Worm (Caenorhabditis elegans) whole organism, late embryonic: ENCODE data around the gene C01G10.10.

Source experiments
- C08G9.2 ChIP-seq: sonication (generic microtip); optimal IDR thresholded peaks from 2 replicates; lab custom pipeline; 2016; ENCODE audit warnings: mild to moderate bottlenecking, missing genetic modification characterization, moderate library complexity, missing compliant biosample characterization
- F13H6.1 ChIP-seq: sonication (generic microtip); optimal IDR thresholded peaks from 2 replicates; lab custom pipeline; 2016; ENCODE audit warnings: missing genetic modification characterization, missing compliant biosample characterization
- K09A11.1 ChIP-seq: sonication (generic microtip); optimal IDR thresholded peaks from 2 replicates; lab custom pipeline; 2017; ENCODE audit warnings: antibody characterized with exemption, mild to moderate bottlenecking, missing genetic modification characterization, missing compliant biosample characterization; ENCODE audit not compliant: insufficient read depth
- T23F11.4 ChIP-seq: fragments of 200-800 bp; sonication (Bioruptor generic); optimal IDR thresholded peaks from 2 replicates; lab custom pipeline; 2018; ENCODE audit warnings: mild to moderate bottlenecking, missing genetic modification characterization, missing compliant biosample characterization
- ceh-14 ChIP-seq: sonication (generic microtip); optimal IDR thresholded peaks from 2 replicates; lab custom pipeline; 2016; ENCODE audit warnings: missing genotype, missing genetic modification characterization, missing compliant biosample characterization
- ceh-18 ChIP-seq: sonication (generic microtip); optimal IDR thresholded peaks from 2 replicates; lab custom pipeline; 2016; ENCODE audit warnings: missing genetic modification characterization, missing compliant biosample characterization
- ceh-2 ChIP-seq: sonication (generic microtip); optimal IDR thresholded peaks from 2 replicates; lab custom pipeline; 2016; ENCODE audit warnings: missing genotype, missing genetic modification characterization, missing compliant biosample characterization
- ceh-31 ChIP-seq: sonication (generic microtip); optimal IDR thresholded peaks from 2 replicates; lab custom pipeline; 2016; ENCODE audit warnings: missing genetic modification characterization, missing compliant biosample characterization
- ceh-34 ChIP-seq: sonication (generic microtip); optimal IDR thresholded peaks from 2 replicates; lab custom pipeline; 2016; ENCODE audit warnings: mild to moderate bottlenecking, missing genetic modification characterization, missing compliant biosample characterization
- ceh-48 ChIP-seq: sonication (generic microtip); optimal IDR thresholded peaks from 2 replicates; lab custom pipeline; 2016; ENCODE audit warnings: missing genetic modification characterization, inconsistent platforms, missing compliant biosample characterization
- dve-1 ChIP-seq: sonication (generic microtip); optimal IDR thresholded peaks from 2 replicates; lab custom pipeline; 2017; ENCODE audit warnings: antibody characterized with exemption, mild to moderate bottlenecking, missing genetic modification characterization, missing compliant biosample characterization
- elt-4 ChIP-seq: sonication (generic microtip); optimal IDR thresholded peaks from 2 replicates; lab custom pipeline; 2016; ENCODE audit warnings: missing genetic modification characterization, missing compliant biosample characterization
- ets-4 ChIP-seq: sonication (generic microtip); optimal IDR thresholded peaks from 2 replicates; lab custom pipeline; 2016; ENCODE audit warnings: missing genetic modification characterization, missing compliant biosample characterization
- fax-1 ChIP-seq: sonication (generic microtip); optimal IDR thresholded peaks from 2 replicates; lab custom pipeline; 2016; ENCODE audit warnings: missing genotype, missing genetic modification characterization, missing compliant biosample characterization
- fkh-10 ChIP-seq: fragments of 150-350 bp; optimal IDR thresholded peaks from 2 replicates; lab custom pipeline; 2014; ENCODE audit warnings: missing biosample characterization, missing genetic modification reagents, missing genetic modification characterization
- fkh-6 ChIP-seq: sonication (generic microtip); optimal IDR thresholded peaks from 2 replicates; lab custom pipeline; 2016; ENCODE audit warnings: missing genetic modification characterization, missing compliant biosample characterization
- hlh-13 ChIP-seq: fragments of 200-800 bp; sonication (Bioruptor generic); optimal IDR thresholded peaks from 2 replicates; lab custom pipeline; 2018; ENCODE audit warnings: mild to moderate bottlenecking, missing genetic modification characterization, missing compliant biosample characterization
- hlh-30 ChIP-seq: sonication (generic microtip); optimal IDR thresholded peaks from 2 replicates; lab custom pipeline; 2017; ENCODE audit warnings: antibody characterized with exemption, missing genetic modification characterization, missing compliant biosample characterization; ENCODE audit not compliant: insufficient read depth
- hlh-8 ChIP-seq: sonication (generic microtip); optimal IDR thresholded peaks from 2 replicates; lab custom pipeline; 2016; ENCODE audit warnings: missing genotype, missing genetic modification characterization, missing compliant biosample characterization
- nfya-1 ChIP-seq: sonication (generic microtip); optimal IDR thresholded peaks from 2 replicates; lab custom pipeline; 2017; ENCODE audit warnings: missing genetic modification characterization, mild to moderate bottlenecking, missing compliant biosample characterization, antibody characterized with exemption, moderate library complexity
- odd-2 ChIP-seq: sonication (generic microtip); optimal IDR thresholded peaks from 2 replicates; lab custom pipeline; 2017; ENCODE audit warnings: antibody characterized with exemption, mild to moderate bottlenecking, missing genetic modification characterization, missing compliant biosample characterization
- pax-1 ChIP-seq: fragments of 150-350 bp; optimal IDR thresholded peaks from 2 replicates; lab custom pipeline; 2014; ENCODE audit warnings: missing biosample characterization, missing genetic modification characterization
- pros-1 ChIP-seq: fragments of 150-350 bp; optimal IDR thresholded peaks from 2 replicates; lab custom pipeline; 2014; ENCODE audit warnings: missing biosample characterization, missing genetic modification reagents, missing genetic modification characterization
- ref-2 ChIP-seq: sonication (generic microtip); optimal IDR thresholded peaks from 2 replicates; lab custom pipeline; 2016; ENCODE audit warnings: missing genetic modification characterization, missing compliant biosample characterization
- rnt-1 ChIP-seq: sonication (generic microtip); optimal IDR thresholded peaks from 2 replicates; lab custom pipeline; 2016; ENCODE audit warnings: missing genetic modification characterization, missing compliant biosample characterization
- sdc-2 ChIP-seq: sonication (generic microtip); optimal IDR thresholded peaks from 2 replicates; lab custom pipeline; 2016; ENCODE audit warnings: missing genotype, missing genetic modification characterization, missing compliant biosample characterization
- sox-2 ChIP-seq: fragments of 200-800 bp; sonication (Bioruptor generic); IDR thresholded peaks from 2 replicates; pipeline ENCODE4 v1.3.6; 2022; ENCODE audit warnings: missing genetic modification reagents, missing genetic modification characterization, missing compliant biosample characterization
- syd-9 ChIP-seq: sonication (generic microtip); optimal IDR thresholded peaks from 2 replicates; lab custom pipeline; 2016; ENCODE audit warnings: mild to moderate bottlenecking, missing genetic modification characterization, moderate library complexity, missing compliant biosample characterization
- tbx-2 ChIP-seq: sonication (generic microtip); optimal IDR thresholded peaks from 2 replicates; lab custom pipeline; 2016; ENCODE audit warnings: missing genetic modification characterization, missing compliant biosample characterization
- ttx-3 ChIP-seq: sonication (generic microtip); optimal IDR thresholded peaks from 2 replicates; lab custom pipeline; 2016; ENCODE audit warnings: missing genetic modification reagents, missing genetic modification characterization, missing compliant biosample characterization
- unc-3 ChIP-seq, 2 experiments: fragments of 200-800 bp in 1 of 2; sonication (Bioruptor generic) in 1 of 2; sonication (generic microtip) in 1 of 2; conservative IDR thresholded peaks in 1 of 2; optimal IDR thresholded peaks in 1 of 2; 2 replicates each; pipeline versions ENCODE4 v1.3.6 to Lab custom; 2016 to 2022; ENCODE audit warnings: missing compliant biosample characterization in 2 of 2, missing genetic modification characterization in 2 of 2, missing genetic modification reagents in 1 of 2
- unc-42 ChIP-seq: sonication (generic microtip); optimal IDR thresholded peaks from 2 replicates; lab custom pipeline; 2016; ENCODE audit warnings: missing genotype, missing genetic modification characterization, missing compliant biosample characterization
- unc-55 ChIP-seq: sonication (generic microtip); optimal IDR thresholded peaks from 2 replicates; lab custom pipeline; 2017; ENCODE audit warnings: missing biosample characterization, missing genetic modification reagents, missing genetic modification characterization
- unc-86 ChIP-seq: sonication (generic microtip); optimal IDR thresholded peaks from 2 replicates; lab custom pipeline; 2016; ENCODE audit warnings: missing genetic modification characterization, missing compliant biosample characterization
- ztf-16 ChIP-seq: sonication (generic microtip); optimal IDR thresholded peaks from 2 replicates; lab custom pipeline; 2017; ENCODE audit warnings: missing genetic modification characterization, missing compliant biosample characterization

C01G10.10 gene

DNA sequence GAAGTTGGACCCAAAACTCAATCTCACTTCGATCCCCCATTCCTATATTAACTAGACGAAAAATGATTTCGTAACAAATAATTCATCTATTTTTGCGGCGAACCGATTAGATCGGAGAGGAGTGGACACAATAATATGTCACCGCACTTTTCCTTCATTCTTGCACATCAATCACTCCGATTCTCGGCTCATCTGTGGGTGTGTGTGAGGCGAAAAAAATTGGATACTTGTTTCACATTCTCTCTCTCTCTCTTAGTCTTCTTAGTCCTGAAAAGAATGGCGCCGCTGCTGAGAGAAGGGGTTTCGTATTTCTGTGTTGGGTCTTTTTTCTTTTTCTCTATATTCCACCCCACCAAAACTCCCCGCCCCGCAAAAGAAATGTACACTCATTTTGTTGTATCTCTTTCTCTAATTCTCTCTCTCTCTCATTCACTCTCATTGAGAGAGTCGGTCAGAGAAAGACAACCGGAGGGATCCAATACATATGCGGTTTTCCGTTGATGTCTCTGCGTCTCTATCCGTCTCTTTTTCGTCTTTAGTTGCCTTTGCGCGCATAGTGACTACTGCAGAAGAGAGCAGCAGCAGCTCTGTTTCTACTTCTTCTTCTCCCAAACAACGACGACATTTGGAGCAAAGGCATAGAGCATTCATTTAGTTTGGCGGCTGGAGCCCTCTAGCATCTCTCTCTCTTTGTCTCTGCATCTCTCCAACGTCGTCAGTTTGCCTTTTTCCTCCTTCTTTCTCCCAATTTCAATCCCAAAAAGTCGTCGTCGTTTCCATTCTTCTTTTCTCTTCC lies 11.0 kb downstream of the C01G10.10 start, which contains the start of gene unc-76:
Gene unc-76, plus strand, starts transcription at position 746 of the 796 bp plus-strand sequence.
- peak; percentile 24 for TF ChIP-seq syd-9 (tag; lab: Kevin White, UChicago)
- peak; percentile 84 for TF ChIP-seq tbx-2 (tag; lab: Kevin White, UChicago)
- peak; percentile 74 for TF ChIP-seq ceh-14 (tag; lab: Kevin White, UChicago)
- peak; percentile 6 for TF ChIP-seq fkh-6 (tag; lab: Kevin White, UChicago)
- peak; percentile 90 for TF ChIP-seq unc-42
- peak; percentile 98 for TF ChIP-seq ceh-34 (tag; lab: Kevin White, UChicago)
- peak; percentile 52 for TF ChIP-seq F13H6.1
- no peak for TF ChIP-seq fkh-10 (GFP tag; lab: Kevin White, UChicago)
- peak; percentile 28; the same call in 1 of the 2 replicates for TF ChIP-seq sox-2 (GFP tag; lab: Robert Waterston, UW)
- peak; percentile 67 for TF ChIP-seq hlh-8 (tag; lab: Kevin White, UChicago)
- TF ChIP-seq hlh-30: peak; percentile 28
- TF ChIP-seq ttx-3 (tag; lab: Kevin White, UChicago): no peak
- TF ChIP-seq ceh-48: peak; percentile 52
- peak; percentile 95 for TF ChIP-seq ceh-18 (tag; lab: Kevin White, UChicago)
- peak; percentile 18 for TF ChIP-seq unc-86 (tag; lab: Kevin White, UChicago)
- peak; percentile 89 for TF ChIP-seq nfya-1 (tag; lab: Kevin White, UChicago)
- peak; percentile 49 for TF ChIP-seq C08G9.2 (tag; lab: Kevin White, UChicago)
- no peak for TF ChIP-seq ets-4 (tag; lab: Kevin White, UChicago)
- peak; percentile 92 for TF ChIP-seq dve-1
- peak; percentile 89 for TF ChIP-seq rnt-1 (tag; lab: Kevin White, UChicago)
- peak; percentile 89 for TF ChIP-seq unc-55
- TF ChIP-seq T23F11.4 (GFP tag; lab: Kevin White, UChicago): no peak
- TF ChIP-seq odd-2 (tag; lab: Kevin White, UChicago): no peak
- TF ChIP-seq hlh-13 (GFP tag; lab: Kevin White, UChicago): no peak
- TF ChIP-seq K09A11.1: peak; percentile 3
- TF ChIP-seq unc-3 (GFP tag; conservative IDR thresholded peaks at IDR 0.05; lab: Robert Waterston, UW): no peak
- TF ChIP-seq unc-3 (tag; optimal IDR thresholded peaks at IDR 0.05; lab: Kevin White, UChicago): peak; percentile 57
- peak; percentile 55 for TF ChIP-seq ref-2 (tag; lab: Kevin White, UChicago)
- TF ChIP-seq pax-1: peak; percentile 58
- peak; percentile 73 for TF ChIP-seq pros-1
- TF ChIP-seq ceh-2: peak; percentile 60
- TF ChIP-seq sdc-2 (tag; lab: Kevin White, UChicago): no peak
- TF ChIP-seq fax-1 (tag; lab: Kevin White, UChicago): peak; percentile 32
- peak; percentile 92 for TF ChIP-seq ceh-31 (tag; lab: Kevin White, UChicago)

DNA sequence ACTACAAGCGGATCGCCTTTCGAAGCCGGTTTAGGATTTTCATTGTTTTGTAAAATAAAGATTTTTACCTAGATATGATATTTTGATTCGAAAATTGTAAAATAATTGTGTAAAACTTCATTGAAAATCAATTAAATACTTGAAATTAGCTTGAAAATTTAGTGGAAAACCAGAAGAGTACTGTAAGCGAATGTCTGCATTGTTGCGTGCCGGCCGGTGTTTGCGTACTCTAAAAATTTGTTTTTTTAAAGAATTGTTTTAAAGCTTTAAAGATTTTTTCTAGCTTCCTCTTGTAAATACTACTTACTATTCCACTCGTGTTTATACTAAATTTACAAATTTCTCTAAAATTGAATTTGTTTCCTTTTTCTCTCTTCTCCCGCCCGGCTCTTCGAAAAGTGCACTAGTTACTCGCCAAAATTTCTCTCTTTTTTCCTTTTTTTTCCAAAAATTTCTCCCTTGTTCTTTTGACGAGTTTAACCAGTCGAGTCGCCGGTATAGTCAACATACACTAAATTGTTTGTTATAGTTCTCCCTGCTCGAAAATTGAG lies 12.7 kb downstream of the C01G10.10 start:
- TF ChIP-seq unc-42 (peak; percentile 73), elt-4 (tag; lab: Kevin White, UChicago) (no peak)

DNA sequence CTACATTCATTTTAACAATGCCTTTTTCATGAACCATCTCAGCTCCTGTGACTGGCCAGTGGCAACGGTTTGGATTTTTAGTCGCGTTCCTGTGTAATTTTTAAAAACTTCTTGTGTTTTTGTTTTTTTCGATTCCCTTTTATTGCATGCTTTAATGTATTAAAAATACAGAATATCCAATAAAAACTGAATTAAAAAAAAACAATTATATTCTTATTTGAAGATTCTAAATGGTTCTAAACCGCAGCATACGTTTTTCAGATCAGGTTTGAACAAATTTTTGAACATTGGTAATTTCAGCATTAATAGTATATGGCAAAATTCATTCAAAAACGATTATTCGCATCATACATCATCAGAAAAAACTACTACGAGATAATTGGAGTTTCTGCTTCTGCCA lies 13.9 kb downstream of the C01G10.10 start, which contains the start of gene dnj-3:
Gene dnj-3, plus strand, starts transcription at position 301 of the 400 bp plus-strand sequence.
- TF ChIP-seq odd-2 (tag; lab: Kevin White, UChicago) (no peak), ztf-16 (tag; lab: Kevin White, UChicago) (no peak), unc-55 (no peak), unc-42 (no peak)
